Fruit fly (Drosophila melanogaster): Measurements from ENCODE around the gene Orc5.
A peak's percentile ranks its signal among the peaks of the same experiment; 100 is the strongest.

The Orc5 gene

DNA sequence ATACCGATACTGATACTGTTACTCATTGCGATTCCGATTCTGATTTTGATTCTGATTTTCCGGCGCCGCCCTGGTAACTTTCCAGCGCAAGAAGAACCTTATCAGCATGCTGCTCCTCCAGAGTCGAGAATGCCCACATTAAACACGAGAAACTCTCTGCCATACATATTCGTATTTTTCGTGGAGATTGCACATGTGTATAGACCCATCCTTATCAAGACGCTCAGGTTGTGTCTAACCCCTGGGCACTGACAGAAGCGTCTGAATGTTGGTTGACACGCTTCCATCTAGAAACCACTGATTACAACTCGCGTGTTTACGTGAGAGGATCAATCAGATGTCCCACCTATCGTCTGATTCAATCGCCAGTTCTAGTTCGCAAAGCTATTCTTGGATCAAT is 24.5 kb upstream of the Orc5 start:
- TF ChIP-seq Mnt (GFP tag; optimal IDR thresholded peaks at IDR 0.05) (peak; percentile 52), cic (GFP tag; optimal IDR thresholded peaks at IDR 0.05) (peak; percentile 13), Hr96 (GFP tag; optimal IDR thresholded peaks at IDR 0.05) (no peak)

DNA sequence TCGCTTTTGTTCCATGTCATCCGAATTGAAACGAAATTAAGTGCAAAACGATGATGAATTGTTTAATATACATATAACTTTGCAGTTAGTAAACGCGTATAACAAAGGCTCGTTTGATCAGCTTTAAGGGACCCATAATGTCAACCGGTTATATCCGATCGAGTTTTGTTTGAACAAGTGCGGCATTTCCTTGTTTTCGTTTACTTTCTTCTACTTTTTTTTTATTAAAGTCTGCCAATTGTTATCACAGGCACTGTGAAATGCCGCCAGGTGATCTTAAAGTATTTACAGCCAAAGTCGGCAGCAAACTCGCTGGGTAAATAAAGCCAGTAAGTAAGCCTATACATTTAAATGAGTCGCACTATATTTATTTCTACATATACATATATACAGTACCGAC is 22.5 kb upstream of the Orc5 start:
- TF ChIP-seq CG12768 (GFP tag; optimal IDR thresholded peaks at IDR 0.05), result peak; percentile 2
- TF ChIP-seq toe (GFP tag; optimal IDR thresholded peaks at IDR 0.05), result no peak

DNA sequence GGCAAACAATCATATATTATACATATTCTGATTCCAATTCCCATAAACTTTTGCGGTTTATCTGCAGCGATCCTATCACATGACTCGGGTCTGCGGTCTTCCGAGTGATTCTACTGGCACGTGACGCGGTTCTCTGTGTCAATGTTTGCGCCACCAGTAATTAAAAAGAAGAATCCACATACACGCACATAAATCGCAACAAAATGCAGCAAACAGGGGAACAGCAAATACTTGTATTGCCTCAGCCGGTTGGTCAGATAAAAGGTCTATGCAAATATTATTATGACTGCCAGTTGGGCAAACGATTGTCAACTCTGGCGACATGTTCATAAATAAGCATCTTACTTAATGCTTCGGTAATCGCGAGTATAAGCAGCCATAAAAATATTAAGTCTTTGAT is 21.7 kb upstream of the Orc5 start:
- no peak for TF ChIP-seq kay (GFP tag; ENCODE audit: borderline replicate concordance)
- peak; percentile 43 for TF ChIP-seq ovo (GFP tag; optimal IDR thresholded peaks at IDR 0.05)
- no peak for TF ChIP-seq Hr96 (GFP tag; optimal IDR thresholded peaks at IDR 0.05)
- peak; percentile 21 for TF ChIP-seq CG12768 (GFP tag; optimal IDR thresholded peaks at IDR 0.05)
- TF ChIP-seq Clk (GFP tag; optimal IDR thresholded peaks at IDR 0.05), result no peak
- no peak for TF ChIP-seq CG1620 (GFP tag; optimal IDR thresholded peaks at IDR 0.05)
- TF ChIP-seq bab1 (GFP tag; optimal IDR thresholded peaks at IDR 0.05), result no peak
- TF ChIP-seq cnc (optimal IDR thresholded peaks at IDR 0.05), result no peak
- no peak for TF ChIP-seq CG14711 (tag; optimal IDR thresholded peaks at IDR 0.05)
- TF ChIP-seq pad (GFP tag; optimal IDR thresholded peaks at IDR 0.05), result no peak
- no peak for TF ChIP-seq toe (GFP tag; optimal IDR thresholded peaks at IDR 0.05)
- peak; percentile 10 for TF ChIP-seq Mnt (GFP tag; optimal IDR thresholded peaks at IDR 0.05)
- TF ChIP-seq CG5204 (GFP tag; optimal IDR thresholded peaks at IDR 0.05), result no peak
- peak; percentile 34 for TF ChIP-seq CG7045 (GFP tag; optimal IDR thresholded peaks at IDR 0.05)
- no peak for TF ChIP-seq tj (GFP tag; optimal IDR thresholded peaks at IDR 0.05)
- peak; percentile 61 for TF ChIP-seq CG33017 (tag; optimal IDR thresholded peaks at IDR 0.05)
- peak; percentile 45 for TF ChIP-seq Crg-1 (GFP tag; optimal IDR thresholded peaks at IDR 0.05)
- peak; percentile 30 for TF ChIP-seq CG11617 (GFP tag; optimal IDR thresholded peaks at IDR 0.05)
- TF ChIP-seq cic (GFP tag; optimal IDR thresholded peaks at IDR 0.05), result no peak
- TF ChIP-seq CG7101 (tag; optimal IDR thresholded peaks at IDR 0.05), result peak; percentile 55

DNA sequence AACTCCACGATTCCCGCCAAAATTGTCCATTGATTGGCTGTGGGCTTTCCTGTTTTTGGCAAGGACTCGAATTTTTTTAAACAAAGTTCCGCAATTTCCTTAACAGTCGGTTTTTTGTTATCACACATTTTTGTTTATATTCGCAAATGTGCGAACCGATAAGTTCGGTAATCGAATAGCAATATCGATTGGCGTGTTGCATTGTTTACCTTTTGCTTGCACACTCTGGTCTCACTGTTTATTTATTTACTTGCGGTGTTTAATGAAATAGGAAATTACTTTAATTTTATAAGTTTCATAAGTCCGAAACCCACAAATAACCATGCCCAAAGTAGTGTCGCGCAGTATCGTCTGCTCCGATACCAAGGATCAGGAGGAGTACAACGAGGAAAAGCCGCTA is 18.3 kb upstream of the Orc5 start, which contains the start of the genes Adat1 and CG16865:
Gene Adat1 (minus strand): TSS at position 152 of the 400 bp plus-strand sequence.
Gene CG16865 (plus strand): TSS at position 200 of the 400 bp plus-strand sequence.
- TF ChIP-seq Clk (GFP tag; optimal IDR thresholded peaks at IDR 0.05) (no peak), CG7045 (GFP tag; optimal IDR thresholded peaks at IDR 0.05) (no peak), tj (GFP tag; optimal IDR thresholded peaks at IDR 0.05) (no peak), Mnt (GFP tag; optimal IDR thresholded peaks at IDR 0.05) (peak; percentile 23), kay (GFP tag; ENCODE audit: borderline replicate concordance) (no peak), CG11617 (GFP tag; optimal IDR thresholded peaks at IDR 0.05) (no peak), bab1 (GFP tag; optimal IDR thresholded peaks at IDR 0.05) (peak; percentile 13), cnc (optimal IDR thresholded peaks at IDR 0.05) (no peak), CG1620 (GFP tag; optimal IDR thresholded peaks at IDR 0.05) (no peak), ovo (GFP tag; optimal IDR thresholded peaks at IDR 0.05) (no peak), CG5204 (GFP tag; optimal IDR thresholded peaks at IDR 0.05) (no peak), CG12768 (GFP tag; optimal IDR thresholded peaks at IDR 0.05) (no peak), pad (GFP tag; optimal IDR thresholded peaks at IDR 0.05) (no peak), CG14711 (tag; optimal IDR thresholded peaks at IDR 0.05) (no peak), CG33017 (tag; optimal IDR thresholded peaks at IDR 0.05) (no peak), cic (GFP tag; optimal IDR thresholded peaks at IDR 0.05) (peak; percentile 22), CG7101 (tag; optimal IDR thresholded peaks at IDR 0.05) (no peak), toe (GFP tag; optimal IDR thresholded peaks at IDR 0.05) (no peak)

DNA sequence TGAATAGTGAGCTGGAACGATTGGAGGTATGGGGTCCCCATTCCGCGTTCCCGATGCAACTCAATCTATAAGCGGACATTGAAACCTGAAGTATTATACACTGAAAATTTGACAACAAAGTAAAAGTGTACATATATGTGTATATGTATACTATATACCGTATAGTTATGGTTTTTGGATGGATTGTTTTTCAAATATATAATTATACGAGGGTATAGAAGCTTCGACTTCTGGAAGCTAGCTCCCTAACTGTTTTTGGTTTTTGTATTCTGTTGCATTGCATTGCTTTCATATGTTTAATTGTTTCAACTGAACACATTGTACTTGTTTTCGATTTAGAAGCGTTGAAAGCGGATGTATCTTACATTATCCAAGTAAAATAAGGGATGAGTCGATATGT is 16.5 kb upstream of the Orc5 start, which contains the start of gene CG16888:
Gene CG16888 (minus strand): TSS at position 101 of the 400 bp plus-strand sequence.
- TF ChIP-seq CG14711 (tag; optimal IDR thresholded peaks at IDR 0.05), result no peak
- TF ChIP-seq cnc (optimal IDR thresholded peaks at IDR 0.05), result no peak
- no peak for TF ChIP-seq tj (GFP tag; optimal IDR thresholded peaks at IDR 0.05)
- TF ChIP-seq Hr96 (GFP tag; optimal IDR thresholded peaks at IDR 0.05), result no peak
- no peak for TF ChIP-seq CG11617 (GFP tag; optimal IDR thresholded peaks at IDR 0.05)
- TF ChIP-seq Crg-1 (GFP tag; optimal IDR thresholded peaks at IDR 0.05), result no peak
- TF ChIP-seq CG1620 (GFP tag; optimal IDR thresholded peaks at IDR 0.05), result no peak
- TF ChIP-seq CG7101 (tag; optimal IDR thresholded peaks at IDR 0.05), result no peak
- TF ChIP-seq CG12768 (GFP tag; optimal IDR thresholded peaks at IDR 0.05), result no peak
- no peak for TF ChIP-seq pad (GFP tag; optimal IDR thresholded peaks at IDR 0.05)
- no peak for TF ChIP-seq cic (GFP tag; optimal IDR thresholded peaks at IDR 0.05)
- TF ChIP-seq Mnt (GFP tag; optimal IDR thresholded peaks at IDR 0.05), result no peak
- TF ChIP-seq CG5204 (GFP tag; optimal IDR thresholded peaks at IDR 0.05), result no peak

DNA sequence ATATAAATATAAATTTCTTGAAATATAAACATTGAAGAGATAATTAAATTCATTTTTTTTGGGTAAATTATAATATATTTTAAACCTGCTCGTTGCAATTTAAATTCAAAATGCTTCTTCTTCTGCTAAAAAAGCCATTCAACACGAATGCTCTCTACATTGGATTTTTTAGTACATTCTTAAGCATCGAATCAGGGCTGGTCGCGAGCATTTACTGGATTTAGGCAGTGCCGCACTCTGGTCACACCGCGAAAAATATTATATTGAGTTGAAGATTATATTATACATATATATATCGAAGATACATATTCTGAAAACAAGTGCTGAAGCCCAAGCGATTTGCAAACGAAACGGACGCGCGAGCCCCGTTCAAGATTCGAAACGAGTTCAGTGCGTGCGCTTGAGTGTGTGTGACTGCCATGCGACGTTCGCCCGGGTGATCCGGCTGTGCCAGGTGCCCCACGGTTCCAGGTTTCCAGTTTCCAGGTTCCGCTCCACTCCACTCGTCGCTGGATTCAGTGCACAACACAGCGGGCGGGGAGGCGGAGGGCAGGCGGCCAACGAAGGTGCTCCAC is 15.9 kb upstream of the Orc5 start, which contains the start of gene Sos:
Gene Sos (plus strand): TSS at position 213 of the 575 bp plus-strand sequence.
- peak; percentile 46 for TF ChIP-seq bab1 (GFP tag; optimal IDR thresholded peaks at IDR 0.05)
- TF ChIP-seq CG14711 (tag; optimal IDR thresholded peaks at IDR 0.05), result peak; percentile 2
- TF ChIP-seq CG12768 (GFP tag; optimal IDR thresholded peaks at IDR 0.05), result no peak
- TF ChIP-seq cic (GFP tag; optimal IDR thresholded peaks at IDR 0.05), result no peak
- no peak for TF ChIP-seq pad (GFP tag; optimal IDR thresholded peaks at IDR 0.05)
- peak; percentile 35 for TF ChIP-seq Mnt (GFP tag; optimal IDR thresholded peaks at IDR 0.05)
- no peak for TF ChIP-seq Clk (GFP tag; optimal IDR thresholded peaks at IDR 0.05)

DNA sequence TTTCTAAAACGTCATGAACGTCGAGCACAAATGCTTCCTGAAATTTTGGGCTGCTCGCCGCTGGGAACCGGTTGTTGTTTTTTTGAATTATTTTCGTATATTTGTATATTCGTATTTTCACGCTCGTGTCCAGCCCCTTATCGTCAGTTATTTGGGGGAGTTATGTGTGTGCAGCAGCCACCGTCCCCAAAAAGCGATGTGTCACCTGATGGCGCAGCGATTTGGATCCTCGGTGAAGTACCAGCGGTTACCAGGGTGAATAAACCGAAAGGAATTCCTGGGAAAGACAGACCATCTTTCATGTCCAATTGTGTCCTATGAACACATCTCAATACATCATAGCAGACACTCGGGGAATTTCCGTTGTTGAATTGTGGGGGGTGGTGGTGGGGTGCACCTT is 9.5 kb upstream of the Orc5 start:
- no peak for TF ChIP-seq kay (GFP tag; ENCODE audit: borderline replicate concordance)
- no peak for TF ChIP-seq CG5204 (GFP tag; optimal IDR thresholded peaks at IDR 0.05)
- TF ChIP-seq CG14711 (tag; optimal IDR thresholded peaks at IDR 0.05), result no peak
- no peak for TF ChIP-seq CG7045 (GFP tag; optimal IDR thresholded peaks at IDR 0.05)
- no peak for TF ChIP-seq ovo (GFP tag; optimal IDR thresholded peaks at IDR 0.05)
- no peak for TF ChIP-seq Mnt (GFP tag; optimal IDR thresholded peaks at IDR 0.05)
- TF ChIP-seq Hr96 (GFP tag; optimal IDR thresholded peaks at IDR 0.05), result no peak
- no peak for TF ChIP-seq cnc (optimal IDR thresholded peaks at IDR 0.05)
- TF ChIP-seq pad (GFP tag; optimal IDR thresholded peaks at IDR 0.05), result no peak
- TF ChIP-seq cic (GFP tag; optimal IDR thresholded peaks at IDR 0.05), result no peak
- no peak for TF ChIP-seq CG7101 (tag; optimal IDR thresholded peaks at IDR 0.05)
- no peak for TF ChIP-seq Clk (GFP tag; optimal IDR thresholded peaks at IDR 0.05)
- no peak for TF ChIP-seq tj (GFP tag; optimal IDR thresholded peaks at IDR 0.05)
- TF ChIP-seq CG33017 (tag; optimal IDR thresholded peaks at IDR 0.05), result no peak
- TF ChIP-seq toe (GFP tag; optimal IDR thresholded peaks at IDR 0.05), result no peak
- TF ChIP-seq bab1 (GFP tag; optimal IDR thresholded peaks at IDR 0.05), result no peak
- no peak for TF ChIP-seq CG11617 (GFP tag; optimal IDR thresholded peaks at IDR 0.05)

All from whole organism, adult.